Worm (Caenorhabditis elegans): ENCODE measurements around the gene ceh-39.

Gene ceh-39

ce11 chrX:1891887-1892286 is 35.9 kb upstream of the ceh-39 start, which contains the start of gene B0294.3:
B0294.3 (plus strand) TSS chrX:1892187.
- TF ChIP-seq ceh-2 (tag; optimal IDR thresholded peaks at IDR 0.05) (no peak), unc-42 (tag; optimal IDR thresholded peaks at IDR 0.05) (no peak), dmd-4 (tag; optimal IDR thresholded peaks at IDR 0.05; ENCODE audit: borderline replicate concordance) (no peak), ztf-16 (tag; optimal IDR thresholded peaks at IDR 0.05) (no peak), ceh-18 (tag; optimal IDR thresholded peaks at IDR 0.05) (no peak), pros-1 (tag; optimal IDR thresholded peaks at IDR 0.05) (no peak), che-1 (tag; optimal IDR thresholded peaks at IDR 0.05) (no peak), ceh-19 (GFP tag; optimal IDR thresholded peaks at IDR 0.05) (no peak), hlh-15 (tag; optimal IDR thresholded peaks at IDR 0.05) (no peak), Y22D7AL.16 (tag; optimal IDR thresholded peaks at IDR 0.05) (no peak)

- TF ChIP-seq unc-55 (GFP tag; optimal IDR thresholded peaks at IDR 0.05): no peak
- TF ChIP-seq ceh-30 (tag; optimal IDR thresholded peaks at IDR 0.05): no peak
- TF ChIP-seq ceh-19 (GFP tag; optimal IDR thresholded peaks at IDR 0.05): no peak
- TF ChIP-seq npax-4 (tag; optimal IDR thresholded peaks at IDR 0.05): no peak
- TF ChIP-seq pros-1 (tag; optimal IDR thresholded peaks at IDR 0.05): no peak
- no peak for TF ChIP-seq Y22D7AL.16 (tag; optimal IDR thresholded peaks at IDR 0.05)
- TF ChIP-seq zip-5 (tag; optimal IDR thresholded peaks at IDR 0.05): no peak
- TF ChIP-seq ahr-1 (tag; optimal IDR thresholded peaks at IDR 0.05): no peak
These were observed 34.8 kb upstream of the ceh-39 start for ce11 chrX:1890817-1891216.

ce11 chrX:1888445-1889035 is 32.6 kb upstream of the ceh-39 start:
- peak; percentile 18 for TF ChIP-seq ceh-18 (tag; optimal IDR thresholded peaks at IDR 0.05)
- TF ChIP-seq ceh-31 (tag; optimal IDR thresholded peaks at IDR 0.05): no peak
- TF ChIP-seq F13H6.1 (tag; optimal IDR thresholded peaks at IDR 0.05): no peak
- peak; percentile 30 for TF ChIP-seq ceh-14 (tag; optimal IDR thresholded peaks at IDR 0.05)
- TF ChIP-seq unc-42 (tag; optimal IDR thresholded peaks at IDR 0.05): peak; percentile 4
- TF ChIP-seq ztf-16 (tag; optimal IDR thresholded peaks at IDR 0.05): no peak
- no peak for TF ChIP-seq ceh-30 (tag; optimal IDR thresholded peaks at IDR 0.05)
- peak; percentile 42 for TF ChIP-seq tbx-2 (tag; optimal IDR thresholded peaks at IDR 0.05)
- peak; percentile 98 for TF ChIP-seq sdc-2 (tag; optimal IDR thresholded peaks at IDR 0.05)

- TF ChIP-seq hlh-8 (tag; optimal IDR thresholded peaks at IDR 0.05) (peak; percentile 33), pqm-1 (tag; optimal IDR thresholded peaks at IDR 0.05) (peak; percentile 33), T23F11.4 (GFP tag; optimal IDR thresholded peaks at IDR 0.05) (peak; percentile 51), nhr-232 (tag; optimal IDR thresholded peaks at IDR 0.05) (peak; percentile 61), F13H6.1 (tag; optimal IDR thresholded peaks at IDR 0.05) (no peak), lin-11 (tag; optimal IDR thresholded peaks at IDR 0.05) (peak; percentile 60), ceh-9 (tag; optimal IDR thresholded peaks at IDR 0.05) (peak; percentile 46), hlh-30 (tag; optimal IDR thresholded peaks at IDR 0.05; ENCODE audit: insufficient read depth) (no peak), ceh-14 (tag; optimal IDR thresholded peaks at IDR 0.05) (peak; percentile 2), pha-2 (tag; optimal IDR thresholded peaks at IDR 0.05) (peak; percentile 71), ceh-2 (tag; optimal IDR thresholded peaks at IDR 0.05) (peak; percentile 61), fkh-6 (tag; optimal IDR thresholded peaks at IDR 0.05) (peak; percentile 65), ceh-18 (tag; optimal IDR thresholded peaks at IDR 0.05) (peak; percentile 40), pha-4 (tag; optimal IDR thresholded peaks at IDR 0.05) (no peak), unc-86 (tag; optimal IDR thresholded peaks at IDR 0.05) (peak; percentile 57), ahr-1 (tag; optimal IDR thresholded peaks at IDR 0.05) (peak; percentile 30), dmd-4 (tag; optimal IDR thresholded peaks at IDR 0.05; ENCODE audit: borderline replicate concordance) (no peak), ceh-30 (tag; optimal IDR thresholded peaks at IDR 0.05) (peak; percentile 3), sox-2 (GFP tag; IDR thresholded peaks at IDR 0.05) (peak; percentile 68), nfya-1 (tag; optimal IDR thresholded peaks at IDR 0.05) (peak; percentile 58), ref-2 (tag; optimal IDR thresholded peaks at IDR 0.05) (peak; percentile 76), Y22D7AL.16 (tag; optimal IDR thresholded peaks at IDR 0.05) (peak; percentile 24), pat-9 (tag; optimal IDR thresholded peaks at IDR 0.05) (peak; percentile 59), pag-3 (tag; optimal IDR thresholded peaks at IDR 0.05; ENCODE audit: borderline replicate concordance) (no peak), ceh-6 (GFP tag; optimal IDR thresholded peaks at IDR 0.05) (peak; percentile 74), fax-1 (tag; optimal IDR thresholded peaks at IDR 0.05) (peak; percentile 27), madf-2 (tag; optimal IDR thresholded peaks at IDR 0.05) (peak; percentile 4), ceh-31 (tag; optimal IDR thresholded peaks at IDR 0.05) (no peak), tbx-7 (tag; optimal IDR thresholded peaks at IDR 0.05) (peak; percentile 4), ets-4 (tag; optimal IDR thresholded peaks at IDR 0.05) (no peak), odd-2 (tag; optimal IDR thresholded peaks at IDR 0.05) (peak; percentile 48), che-1 (tag; optimal IDR thresholded peaks at IDR 0.05) (peak; percentile 77), syd-9 (tag; optimal IDR thresholded peaks at IDR 0.05) (peak; percentile 5), unc-42 (tag; optimal IDR thresholded peaks at IDR 0.05) (peak; percentile 32), ceh-34 (tag; optimal IDR thresholded peaks at IDR 0.05) (peak; percentile 51)
These were observed 24.7 kb upstream of the ceh-39 start for ce11 chrX:1880665-1881064.
